Worm (Caenorhabditis elegans) whole organism, late embryonic: ENCODE data around the gene C16C10.13.

Source experiments
- C08G9.2 ChIP-seq: sonication (generic microtip); optimal IDR thresholded peaks from 2 replicates; lab custom pipeline; 2016; ENCODE audit warnings: mild to moderate bottlenecking, missing genetic modification characterization, moderate library complexity, missing compliant biosample characterization
- C38D4.7 ChIP-seq: fragments of 200-800 bp; sonication (Bioruptor generic); optimal IDR thresholded peaks from 2 replicates; lab custom pipeline; 2018; ENCODE audit warnings: mild to moderate bottlenecking, missing genetic modification characterization, moderate library complexity, missing compliant biosample characterization
- F13H6.1 ChIP-seq: sonication (generic microtip); optimal IDR thresholded peaks from 2 replicates; lab custom pipeline; 2016; ENCODE audit warnings: missing genetic modification characterization, missing compliant biosample characterization
- K02D7.2 ChIP-seq: sonication (generic microtip); optimal IDR thresholded peaks from 2 replicates; lab custom pipeline; 2017; ENCODE audit warnings: mild to moderate bottlenecking, missing genetic modification characterization, missing compliant biosample characterization
- K09A11.1 ChIP-seq: sonication (generic microtip); optimal IDR thresholded peaks from 2 replicates; lab custom pipeline; 2017; ENCODE audit warnings: antibody characterized with exemption, mild to moderate bottlenecking, missing genetic modification characterization, missing compliant biosample characterization; ENCODE audit not compliant: insufficient read depth
- T23F11.4 ChIP-seq: fragments of 200-800 bp; sonication (Bioruptor generic); optimal IDR thresholded peaks from 2 replicates; lab custom pipeline; 2018; ENCODE audit warnings: mild to moderate bottlenecking, missing genetic modification characterization, missing compliant biosample characterization
- ahr-1 ChIP-seq: sonication (generic microtip); optimal IDR thresholded peaks from 2 replicates; lab custom pipeline; 2016; ENCODE audit warnings: missing genetic modification characterization, missing compliant biosample characterization
- ama-1 ChIP-seq: fragments of 150-350 bp; optimal IDR thresholded peaks from 2 replicates; lab custom pipeline; 2014
- ceh-14 ChIP-seq: sonication (generic microtip); optimal IDR thresholded peaks from 2 replicates; lab custom pipeline; 2016; ENCODE audit warnings: missing genotype, missing genetic modification characterization, missing compliant biosample characterization
- ceh-18 ChIP-seq: sonication (generic microtip); optimal IDR thresholded peaks from 2 replicates; lab custom pipeline; 2016; ENCODE audit warnings: missing genetic modification characterization, missing compliant biosample characterization
- ceh-22 ChIP-seq: sonication (generic microtip); optimal IDR thresholded peaks from 2 replicates; lab custom pipeline; 2017; ENCODE audit warnings: missing biosample characterization, missing genetic modification characterization
- ceh-24 ChIP-seq: sonication (generic microtip); optimal IDR thresholded peaks from 2 replicates; lab custom pipeline; 2016; ENCODE audit warnings: mild to moderate bottlenecking, missing genetic modification characterization, missing compliant biosample characterization
- ceh-30 ChIP-seq: fragments of 150-350 bp; optimal IDR thresholded peaks from 2 replicates; lab custom pipeline; 2014; ENCODE audit warnings: missing biosample characterization, missing genetic modification characterization
- ceh-31 ChIP-seq: sonication (generic microtip); optimal IDR thresholded peaks from 2 replicates; lab custom pipeline; 2016; ENCODE audit warnings: missing genetic modification characterization, missing compliant biosample characterization
- ceh-34 ChIP-seq: sonication (generic microtip); optimal IDR thresholded peaks from 2 replicates; lab custom pipeline; 2016; ENCODE audit warnings: mild to moderate bottlenecking, missing genetic modification characterization, missing compliant biosample characterization
- ceh-48 ChIP-seq: sonication (generic microtip); optimal IDR thresholded peaks from 2 replicates; lab custom pipeline; 2016; ENCODE audit warnings: missing genetic modification characterization, inconsistent platforms, missing compliant biosample characterization
- ceh-6 ChIP-seq: fragments of 200-800 bp; sonication (Bioruptor generic); optimal IDR thresholded peaks from 2 replicates; lab custom pipeline; 2018; ENCODE audit warnings: mild to moderate bottlenecking, missing genetic modification characterization, missing compliant biosample characterization
- ceh-9 ChIP-seq: sonication (generic microtip); optimal IDR thresholded peaks from 2 replicates; lab custom pipeline; 2016; ENCODE audit warnings: mild to moderate bottlenecking, missing genetic modification characterization, inconsistent platforms, missing compliant biosample characterization
- che-1 ChIP-seq: sonication (generic microtip); optimal IDR thresholded peaks from 2 replicates; lab custom pipeline; 2016; ENCODE audit warnings: mild to moderate bottlenecking, missing genetic modification characterization, missing compliant biosample characterization
- dmd-4 ChIP-seq: sonication (generic microtip); optimal IDR thresholded peaks from 2 replicates; lab custom pipeline; 2016; ENCODE audit warnings: borderline replicate concordance, missing genetic modification characterization, missing compliant biosample characterization
- dve-1 ChIP-seq: sonication (generic microtip); optimal IDR thresholded peaks from 2 replicates; lab custom pipeline; 2017; ENCODE audit warnings: antibody characterized with exemption, mild to moderate bottlenecking, missing genetic modification characterization, missing compliant biosample characterization
- elt-4 ChIP-seq: sonication (generic microtip); optimal IDR thresholded peaks from 2 replicates; lab custom pipeline; 2016; ENCODE audit warnings: missing genetic modification characterization, missing compliant biosample characterization
- ets-4 ChIP-seq: sonication (generic microtip); optimal IDR thresholded peaks from 2 replicates; lab custom pipeline; 2016; ENCODE audit warnings: missing genetic modification characterization, missing compliant biosample characterization
- eyg-1 ChIP-seq: sonication (generic microtip); optimal IDR thresholded peaks from 2 replicates; lab custom pipeline; 2016; ENCODE audit warnings: missing genotype, missing genetic modification characterization, missing compliant biosample characterization
- fax-1 ChIP-seq: sonication (generic microtip); optimal IDR thresholded peaks from 2 replicates; lab custom pipeline; 2016; ENCODE audit warnings: missing genotype, missing genetic modification characterization, missing compliant biosample characterization
- gmeb-2 ChIP-seq: sonication (generic microtip); optimal IDR thresholded peaks from 2 replicates; lab custom pipeline; 2016; ENCODE audit warnings: missing genetic modification characterization, inconsistent platforms, missing compliant biosample characterization
- hlh-13 ChIP-seq: fragments of 200-800 bp; sonication (Bioruptor generic); optimal IDR thresholded peaks from 2 replicates; lab custom pipeline; 2018; ENCODE audit warnings: mild to moderate bottlenecking, missing genetic modification characterization, missing compliant biosample characterization
- hlh-15 ChIP-seq: sonication (generic microtip); optimal IDR thresholded peaks from 2 replicates; lab custom pipeline; 2016; ENCODE audit warnings: missing genetic modification characterization, missing compliant biosample characterization
- lin-11 ChIP-seq: fragments of 200-800 bp; sonication (Bioruptor generic); optimal IDR thresholded peaks from 2 replicates; lab custom pipeline; 2018; ENCODE audit warnings: mild to moderate bottlenecking, missing genetic modification characterization, missing compliant biosample characterization
- madf-2 ChIP-seq: sonication (generic microtip); optimal IDR thresholded peaks from 2 replicates; lab custom pipeline; 2017; ENCODE audit warnings: missing genetic modification characterization, missing compliant biosample characterization
- nfya-1 ChIP-seq: sonication (generic microtip); optimal IDR thresholded peaks from 2 replicates; lab custom pipeline; 2017; ENCODE audit warnings: missing genetic modification characterization, mild to moderate bottlenecking, missing compliant biosample characterization, antibody characterized with exemption, moderate library complexity
- pag-3 ChIP-seq: sonication (generic microtip); optimal IDR thresholded peaks from 2 replicates; lab custom pipeline; 2016; ENCODE audit warnings: missing compliant biosample characterization, missing genetic modification characterization, borderline replicate concordance
- pat-9 ChIP-seq: fragments of 200-800 bp; sonication (Bioruptor generic); optimal IDR thresholded peaks from 2 replicates; lab custom pipeline; 2018; ENCODE audit warnings: mild to moderate bottlenecking, missing genetic modification characterization, moderate library complexity, missing compliant biosample characterization
- pax-1 ChIP-seq: fragments of 150-350 bp; optimal IDR thresholded peaks from 2 replicates; lab custom pipeline; 2014; ENCODE audit warnings: missing biosample characterization, missing genetic modification characterization
- pha-2 ChIP-seq: sonication (generic microtip); optimal IDR thresholded peaks from 2 replicates; lab custom pipeline; 2017; ENCODE audit warnings: mild to moderate bottlenecking, missing genetic modification characterization, missing compliant biosample characterization
- pha-4 ChIP-seq: fragments of 150-350 bp; optimal IDR thresholded peaks from 2 replicates; lab custom pipeline; 2018; ENCODE audit warnings: missing biosample characterization, missing genetic modification reagents, missing genetic modification characterization
- pqm-1 ChIP-seq: sonication (generic microtip); optimal IDR thresholded peaks from 2 replicates; lab custom pipeline; 2016; ENCODE audit warnings: missing genetic modification characterization, missing compliant biosample characterization
- ref-2 ChIP-seq: sonication (generic microtip); optimal IDR thresholded peaks from 2 replicates; lab custom pipeline; 2016; ENCODE audit warnings: missing genetic modification characterization, missing compliant biosample characterization
- sdc-2 ChIP-seq: sonication (generic microtip); optimal IDR thresholded peaks from 2 replicates; lab custom pipeline; 2016; ENCODE audit warnings: missing genotype, missing genetic modification characterization, missing compliant biosample characterization
- sox-2 ChIP-seq: fragments of 200-800 bp; sonication (Bioruptor generic); IDR thresholded peaks from 2 replicates; pipeline ENCODE4 v1.3.6; 2022; ENCODE audit warnings: missing genetic modification reagents, missing genetic modification characterization, missing compliant biosample characterization
- sox-4 ChIP-seq: sonication (generic microtip); optimal IDR thresholded peaks from 2 replicates; lab custom pipeline; 2017; ENCODE audit warnings: mild to moderate bottlenecking, missing genetic modification characterization, inconsistent platforms, missing compliant biosample characterization
- syd-9 ChIP-seq: sonication (generic microtip); optimal IDR thresholded peaks from 2 replicates; lab custom pipeline; 2016; ENCODE audit warnings: mild to moderate bottlenecking, missing genetic modification characterization, moderate library complexity, missing compliant biosample characterization
- tbx-2 ChIP-seq: sonication (generic microtip); optimal IDR thresholded peaks from 2 replicates; lab custom pipeline; 2016; ENCODE audit warnings: missing genetic modification characterization, missing compliant biosample characterization
- tbx-7 ChIP-seq: sonication (generic microtip); optimal IDR thresholded peaks from 2 replicates; lab custom pipeline; 2016; ENCODE audit warnings: missing genotype, missing genetic modification characterization, missing compliant biosample characterization
- ttx-3 ChIP-seq: sonication (generic microtip); optimal IDR thresholded peaks from 2 replicates; lab custom pipeline; 2016; ENCODE audit warnings: missing genetic modification reagents, missing genetic modification characterization, missing compliant biosample characterization
- unc-42 ChIP-seq: sonication (generic microtip); optimal IDR thresholded peaks from 2 replicates; lab custom pipeline; 2016; ENCODE audit warnings: missing genotype, missing genetic modification characterization, missing compliant biosample characterization
- unc-55 ChIP-seq: sonication (generic microtip); optimal IDR thresholded peaks from 2 replicates; lab custom pipeline; 2017; ENCODE audit warnings: missing biosample characterization, missing genetic modification reagents, missing genetic modification characterization
- unc-86 ChIP-seq: sonication (generic microtip); optimal IDR thresholded peaks from 2 replicates; lab custom pipeline; 2016; ENCODE audit warnings: missing genetic modification characterization, missing compliant biosample characterization
- zip-5 ChIP-seq: sonication (generic microtip); optimal IDR thresholded peaks from 2 replicates; lab custom pipeline; 2016; ENCODE audit warnings: missing genetic modification characterization, missing compliant biosample characterization
- ztf-16 ChIP-seq: sonication (generic microtip); optimal IDR thresholded peaks from 2 replicates; lab custom pipeline; 2017; ENCODE audit warnings: missing genetic modification characterization, missing compliant biosample characterization

Gene C16C10.13

DNA sequence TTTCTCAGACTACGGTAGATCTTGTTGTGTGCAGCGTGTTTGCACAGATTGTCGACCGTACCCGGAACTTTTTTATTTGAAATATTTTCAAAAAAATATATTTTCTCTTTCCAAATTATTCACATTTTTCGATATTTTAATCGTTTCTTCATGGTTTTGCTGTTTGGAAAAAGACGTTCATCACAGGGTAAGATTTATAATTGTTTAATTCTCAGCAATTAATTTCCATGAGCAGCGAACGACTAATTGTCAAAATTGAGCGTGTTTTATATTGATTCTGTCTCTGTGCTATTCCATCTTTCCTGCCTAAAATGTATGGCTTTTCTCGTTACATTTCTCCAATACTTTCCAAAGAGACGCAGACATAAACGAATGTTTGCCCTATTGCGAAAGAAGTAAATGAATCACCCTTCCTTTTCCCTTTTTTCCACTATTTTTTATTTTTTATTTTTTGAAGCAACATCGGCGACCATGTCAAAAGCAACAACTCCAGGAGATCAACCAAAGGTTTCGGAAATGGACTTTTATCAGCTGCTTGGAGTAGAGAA is 14.9 kb downstream of the C16C10.13 start, which contains the start of gene dnj-16:
Gene dnj-16, plus strand, starts transcription at position 51 of the 548 bp plus-strand sequence.
- TF ChIP-seq unc-55: peak; percentile 26
- TF ChIP-seq ztf-16 (tag; lab: Kevin White, UChicago): no peak
- TF ChIP-seq ceh-31: peak; percentile 52
- TF ChIP-seq madf-2 (tag; lab: Kevin White, UChicago): no peak
- no peak for TF ChIP-seq ttx-3
- peak; percentile 4 for TF ChIP-seq nfya-1
- no peak for TF ChIP-seq pat-9 (tag; lab: Kevin White, UChicago)
- TF ChIP-seq syd-9 (tag; lab: Kevin White, UChicago): no peak
- TF ChIP-seq ceh-48 (tag; lab: Kevin White, UChicago): peak; percentile 61
- no peak for TF ChIP-seq fax-1 (tag; lab: Kevin White, UChicago)
- no peak for TF ChIP-seq ceh-30 (tag; lab: Kevin White, UChicago)
- peak; percentile 58 for TF ChIP-seq unc-42 (tag; lab: Kevin White, UChicago)
- TF ChIP-seq pag-3 (tag; lab: Kevin White, UChicago): no peak
- TF ChIP-seq gmeb-2: no peak
- TF ChIP-seq pha-2 (tag; lab: Kevin White, UChicago): no peak
- no peak for TF ChIP-seq tbx-7 (tag; lab: Kevin White, UChicago)
- TF ChIP-seq pha-4 (tag; lab: Kevin White, UChicago): no peak
- TF ChIP-seq C38D4.7 (GFP tag; lab: Kevin White, UChicago): no peak
- no peak for TF ChIP-seq eyg-1 (tag; lab: Kevin White, UChicago)

DNA sequence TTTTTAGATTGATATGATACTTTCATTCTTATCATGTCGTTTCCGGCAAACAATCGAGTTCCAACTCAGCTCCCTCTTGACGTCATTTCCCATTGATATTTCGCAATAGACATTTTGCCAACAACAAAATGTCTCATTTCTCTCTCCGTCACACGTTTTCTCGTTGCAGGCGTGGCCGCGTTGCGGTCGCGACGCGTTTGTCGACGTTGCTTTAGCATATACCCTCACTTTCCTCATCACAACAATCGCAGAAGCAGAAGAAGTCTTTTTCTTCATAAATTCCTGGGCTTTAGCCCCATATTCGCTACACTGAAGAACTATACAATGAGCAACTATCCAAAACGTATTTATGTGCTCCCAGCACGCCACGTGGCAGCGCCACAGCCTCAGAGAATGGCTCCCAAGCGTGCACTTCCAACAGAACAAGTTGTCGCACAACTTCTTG is 17.4 kb downstream of the C16C10.13 start, which contains the start of gene xbp-1:
Gene xbp-1, plus strand, starts transcription at position 151 of the 445 bp plus-strand sequence.
- TF ChIP-seq sox-4 (tag; lab: Kevin White, UChicago) (no peak), unc-55 (peak; percentile 90), ceh-22 (no peak), lin-11 (tag; lab: Kevin White, UChicago) (no peak), ama-1 (lab: Kevin White, UChicago) (peak; percentile 23), K09A11.1 (tag; lab: Kevin White, UChicago) (no peak), ceh-31 (peak; percentile 71), ceh-14 (peak; percentile 38), F13H6.1 (tag; lab: Kevin White, UChicago) (no peak), ceh-9 (tag; lab: Kevin White, UChicago) (no peak), ceh-24 (tag; lab: Kevin White, UChicago) (no peak), ets-4 (tag; lab: Kevin White, UChicago) (peak; percentile 38), unc-86 (tag; lab: Kevin White, UChicago) (no peak), pha-4 (tag; lab: Kevin White, UChicago) (no peak), sox-2 (GFP tag; lab: Robert Waterston, UW) (no peak; the same call in 1 of the 2 replicates), zip-5 (no peak), eyg-1 (tag; lab: Kevin White, UChicago) (no peak), C38D4.7 (GFP tag; lab: Kevin White, UChicago) (no peak), K02D7.2 (tag; lab: Kevin White, UChicago) (no peak), hlh-13 (GFP tag; lab: Kevin White, UChicago) (no peak), elt-4 (tag; lab: Kevin White, UChicago) (no peak), pqm-1 (tag; lab: Kevin White, UChicago) (peak; percentile 59), T23F11.4 (no peak), fax-1 (tag; lab: Kevin White, UChicago) (no peak), C08G9.2 (tag; lab: Kevin White, UChicago) (peak; percentile 11), ceh-18 (tag; lab: Kevin White, UChicago) (peak; percentile 71), tbx-2 (tag; lab: Kevin White, UChicago) (peak; percentile 69), madf-2 (tag; lab: Kevin White, UChicago) (peak; percentile 22), che-1 (tag; lab: Kevin White, UChicago) (no peak), ceh-6 (no peak), sdc-2 (peak; percentile 2), ceh-34 (tag; lab: Kevin White, UChicago) (no peak), pha-2 (tag; lab: Kevin White, UChicago) (no peak), pax-1 (tag; lab: Kevin White, UChicago) (peak; percentile 77), gmeb-2 (no peak), dve-1 (tag; lab: Kevin White, UChicago) (peak; percentile 87), nfya-1 (peak; percentile 87), ref-2 (tag; lab: Kevin White, UChicago) (peak; percentile 68), hlh-15 (tag; lab: Kevin White, UChicago) (no peak), ahr-1 (tag; lab: Kevin White, UChicago) (no peak), dmd-4 (tag; lab: Kevin White, UChicago) (peak; percentile 41)
